Fruit fly (Drosophila melanogaster) S2 (cell line): ENCODE data around the gene CG44013.

Experiments
- CG8478 ChIP-seq: fragments of >200 bp; optimal IDR thresholded peaks from 2 replicates; lab custom pipeline; 2018
- CTCF ChIP-seq, 2 experiments: fragments of >200 bp; optimal IDR thresholded peaks; 2 replicates each; lab custom pipeline; 2018

dm6 chr3R:15463172-15463571 lies 46.5 kb downstream of the CG44013 start:
- TF ChIP-seq CG8478 (no peak), CTCF (optimal IDR thresholded peaks at IDR 0.05; lab: Kevin White, UChicago) (no peak)
